Fruit fly (Drosophila melanogaster) whole organism, embryonic: Measurements from ENCODE around the gene unk.

Experiments used
- Aef1 ChIP-seq: fragments of 200-800 bp; sonication (Bioruptor generic); IDR thresholded peaks from 3 replicates; pipeline ENCODE4 v1.3.6; 2022; ENCODE audit warnings: missing biosample characterization, missing genetic modification characterization
- Bgb ChIP-seq: fragments of 200-800 bp; sonication (Bioruptor generic); IDR thresholded peaks from 2 replicates; pipeline ENCODE4 v1.3.6; 2022; ENCODE audit warnings: missing biosample characterization, missing genetic modification characterization; ENCODE audit not compliant: partially characterized antibody
- CG10565 ChIP-seq: fragments of 200-800 bp; sonication (Bioruptor generic); optimal IDR thresholded peaks from 3 replicates; lab custom pipeline; 2016; ENCODE audit warnings: missing biosample characterization, mild to moderate bottlenecking, missing genetic modification characterization
- CG10959 ChIP-seq: fragments of 200-800 bp; sonication (Bioruptor generic); IDR thresholded peaks from 2 replicates; pipeline ENCODE4 v1.3.6; 2022; ENCODE audit warnings: missing biosample characterization, missing genetic modification characterization
- CG10979 ChIP-seq: fragments of 200-800 bp; sonication (Bioruptor generic); optimal IDR thresholded peaks from 2 replicates; lab custom pipeline; 2018; ENCODE audit warnings: missing biosample characterization, mild to moderate bottlenecking, missing genetic modification characterization, moderate library complexity
- CG11398 ChIP-seq: fragments of 200-800 bp; sonication (Bioruptor generic); optimal IDR thresholded peaks from 2 replicates; lab custom pipeline; 2016; ENCODE audit warnings: missing biosample characterization, missing genetic modification characterization
- CG11723 ChIP-seq: fragments of 200-800 bp; sonication (Bioruptor generic); optimal IDR thresholded peaks from 2 replicates; lab custom pipeline; 2017; ENCODE audit warnings: missing biosample characterization, mild to moderate bottlenecking, missing genetic modification characterization
- CG14441 ChIP-seq: fragments of 200-800 bp; sonication (Bioruptor generic); IDR thresholded peaks from 2 replicates; pipeline ENCODE4 v1.3.6; 2022; ENCODE audit warnings: missing biosample characterization, missing genetic modification characterization
- CG1832 ChIP-seq: fragments of 200-800 bp; sonication (Bioruptor generic); optimal IDR thresholded peaks from 2 replicates; lab custom pipeline; 2017; ENCODE audit warnings: missing biosample characterization, mild to moderate bottlenecking, missing genetic modification characterization, inconsistent platforms
- CG32767 ChIP-seq: fragments of 200-800 bp; sonication (Bioruptor generic); IDR thresholded peaks from 2 replicates; pipeline ENCODE4 v1.3.6; 2022; ENCODE audit warnings: missing biosample characterization, missing genetic modification characterization
- CG5953 ChIP-seq: fragments of 200-800 bp; sonication (Bioruptor generic); IDR thresholded peaks from 2 replicates; pipeline ENCODE4 v1.3.6; 2022; ENCODE audit warnings: missing biosample characterization, missing genetic modification characterization
- CG7786 ChIP-seq: fragments of 200-800 bp; sonication (Bioruptor generic); optimal IDR thresholded peaks from 2 replicates; lab custom pipeline; 2016; ENCODE audit warnings: missing biosample characterization, missing genetic modification characterization
- CG7987 ChIP-seq: fragments of 200-800 bp; sonication (Bioruptor generic); optimal IDR thresholded peaks from 2 replicates; lab custom pipeline; 2018; ENCODE audit warnings: missing biosample characterization, mild to moderate bottlenecking, missing genetic modification characterization, moderate library complexity
- CG8281 ChIP-seq: fragments of 200-800 bp; sonication (Bioruptor generic); optimal IDR thresholded peaks from 2 replicates; lab custom pipeline; 2018; ENCODE audit warnings: missing biosample characterization, mild to moderate bottlenecking, missing genetic modification characterization, moderate library complexity
- CG9797 ChIP-seq: fragments of 200-800 bp; sonication (Bioruptor generic); optimal IDR thresholded peaks from 3 replicates; lab custom pipeline; 2018; ENCODE audit warnings: missing biosample characterization, mild to moderate bottlenecking, missing genetic modification characterization
- CG9932 ChIP-seq: fragments of 200-800 bp; sonication (Bioruptor generic); IDR thresholded peaks from 2 replicates; pipeline ENCODE4 v1.3.6; 2022; ENCODE audit warnings: missing biosample characterization, missing genetic modification characterization
- CTCF ChIP-seq: fragments of 200-800 bp; sonication (Bioruptor generic); optimal IDR thresholded peaks from 2 replicates; lab custom pipeline; 2017; ENCODE audit warnings: missing biosample characterization, mild to moderate bottlenecking, missing genetic modification characterization, moderate library complexity
- Deaf1 ChIP-seq: fragments of 200-800 bp; optimal IDR thresholded peaks from 3 replicates; lab custom pipeline; 2019; ENCODE audit warnings: missing biosample characterization, mild to moderate bottlenecking, missing genetic modification characterization, moderate library complexity
- Hmr ChIP-seq: fragments of 200-800 bp; sonication (Bioruptor generic); optimal IDR thresholded peaks from 3 replicates; lab custom pipeline; 2017; ENCODE audit warnings: mild to moderate bottlenecking, missing biosample characterization, missing genetic modification reagents, missing genetic modification characterization
- Hmx ChIP-seq: fragments of 200-800 bp; sonication (Bioruptor generic); optimal IDR thresholded peaks from 2 replicates; lab custom pipeline; 2016; ENCODE audit warnings: missing biosample characterization, missing genetic modification characterization
- Neu2 ChIP-seq: fragments of 200-800 bp; sonication (Bioruptor generic); optimal IDR thresholded peaks from 3 replicates; lab custom pipeline; 2016; ENCODE audit warnings: missing biosample characterization, missing genetic modification characterization, borderline replicate concordance
- Oaz ChIP-seq: fragments of 200-800 bp; sonication (Bioruptor generic); IDR thresholded peaks from 2 replicates; pipeline ENCODE4 v1.3.6; 2022; ENCODE audit warnings: missing biosample characterization, missing genetic modification characterization
- Ptx1 ChIP-seq: fragments of 200-800 bp; sonication (Bioruptor generic); IDR thresholded peaks from 2 replicates; pipeline ENCODE4 v1.3.6; 2022; ENCODE audit warnings: missing biosample characterization, missing genetic modification characterization
- Scr ChIP-seq: fragments of 200-800 bp; sonication (Bioruptor generic); IDR thresholded peaks from 2 replicates; pipeline ENCODE4 v1.3.6; 2022; ENCODE audit warnings: missing biosample characterization, missing genetic modification characterization; ENCODE audit not compliant: partially characterized antibody
- Sin3A ChIP-seq: fragments of >200 bp; optimal IDR thresholded peaks from 2 replicates; lab custom pipeline; 2018
- ap ChIP-seq: fragments of 200-800 bp; sonication (Bioruptor generic); IDR thresholded peaks from 2 replicates; pipeline ENCODE4 v1.3.6; 2022; ENCODE audit warnings: missing biosample characterization, missing genetic modification characterization
- ato ChIP-seq: fragments of 200-800 bp; sonication (Bioruptor generic); IDR thresholded peaks from 2 replicates; pipeline ENCODE4 v1.3.6; 2022; ENCODE audit warnings: missing biosample characterization, missing genetic modification characterization; ENCODE audit not compliant: partially characterized antibody
- br ChIP-seq: fragments of >200 bp; optimal IDR thresholded peaks from 2 replicates; lab custom pipeline; 2017
- cato ChIP-seq: fragments of 200-800 bp; sonication (Bioruptor generic); optimal IDR thresholded peaks from 2 replicates; lab custom pipeline; 2016; ENCODE audit warnings: missing biosample characterization, missing genetic modification characterization, borderline replicate concordance
- chm ChIP-seq: fragments of 200-800 bp; sonication (Bioruptor generic); IDR thresholded peaks from 2 replicates; pipeline ENCODE4 v1.3.6; 2022; ENCODE audit warnings: missing biosample characterization, missing genetic modification characterization
- esg ChIP-seq: fragments of 200-800 bp; sonication (Bioruptor generic); conservative IDR thresholded peaks from 2 replicates; pipeline ENCODE4 v1.3.6; 2022; ENCODE audit warnings: missing biosample characterization, missing genetic modification characterization
- ewg ChIP-seq: fragments of 200-800 bp; sonication (Bioruptor generic); optimal IDR thresholded peaks from 3 replicates; lab custom pipeline; 2017; ENCODE audit warnings: mild to moderate bottlenecking, missing biosample characterization, missing genetic modification reagents, missing genetic modification characterization
- exex ChIP-seq: fragments of 200-800 bp; sonication (Bioruptor generic); optimal IDR thresholded peaks from 4 replicates; lab custom pipeline; 2018; ENCODE audit warnings: missing biosample characterization, mild to moderate bottlenecking, missing genetic modification characterization, moderate library complexity
- fd102C ChIP-seq: fragments of 200-800 bp; sonication (Bioruptor generic); optimal IDR thresholded peaks from 2 replicates; lab custom pipeline; 2018; ENCODE audit warnings: missing biosample characterization, mild to moderate bottlenecking, missing genetic modification characterization, moderate library complexity
- fd3F ChIP-seq: fragments of 200-800 bp; sonication (Bioruptor generic); optimal IDR thresholded peaks from 2 replicates; lab custom pipeline; 2018; ENCODE audit warnings: missing biosample characterization, mild to moderate bottlenecking, missing genetic modification characterization, moderate library complexity
- fu2 ChIP-seq: fragments of 200-800 bp; sonication (Bioruptor generic); optimal IDR thresholded peaks from 2 replicates; lab custom pipeline; 2016; ENCODE audit warnings: missing biosample characterization, missing genetic modification characterization
- gce ChIP-seq: fragments of 200-800 bp; sonication (Bioruptor generic); IDR thresholded peaks from 3 replicates; pipeline ENCODE4 v1.3.6; 2022; ENCODE audit warnings: missing biosample characterization, missing genetic modification characterization
- h ChIP-seq: fragments of >200 bp; optimal IDR thresholded peaks from 2 replicates; lab custom pipeline; 2017
- hb ChIP-seq: fragments of 200-800 bp; sonication (Bioruptor generic); IDR thresholded peaks from 3 replicates; pipeline ENCODE4 v1.3.6; 2022; ENCODE audit warnings: missing biosample characterization, missing genetic modification characterization; ENCODE audit not compliant: partially characterized antibody
- hth ChIP-seq: fragments of >200 bp; optimal IDR thresholded peaks from 2 replicates; lab custom pipeline; 2017; ENCODE audit warnings: inconsistent platforms
- ind ChIP-seq: fragments of 200-800 bp; sonication (Bioruptor generic); optimal IDR thresholded peaks from 3 replicates; lab custom pipeline; 2016; ENCODE audit warnings: missing biosample characterization, missing genetic modification characterization
- lov ChIP-seq, 2 experiments: fragments of 200-800 bp in 1 of 2; fragments of >200 bp in 1 of 2; sonication (Bioruptor generic) in 1 of 2; IDR thresholded peaks in 1 of 2; optimal IDR thresholded peaks in 1 of 2; 2 replicates in 1 of 2; 3 replicates in 1 of 2; pipeline versions ENCODE4 v1.3.6 to Lab custom; 2017 to 2022; ENCODE audit warnings: missing biosample characterization in 1 of 2, missing genetic modification characterization in 1 of 2
- mam ChIP-seq: fragments of 200-800 bp; sonication (Bioruptor generic); optimal IDR thresholded peaks from 3 replicates; lab custom pipeline; 2016; ENCODE audit warnings: missing biosample characterization, missing genetic modification characterization
- nom ChIP-seq: fragments of 200-800 bp; sonication (Bioruptor generic); optimal IDR thresholded peaks from 2 replicates; lab custom pipeline; 2017; ENCODE audit warnings: missing biosample characterization, missing genetic modification characterization, mild to moderate bottlenecking, moderate library complexity, missing genetic modification reagents
- onecut ChIP-seq: fragments of 200-800 bp; sonication (Bioruptor generic); IDR thresholded peaks from 2 replicates; pipeline ENCODE4 v1.3.6; 2022; ENCODE audit warnings: missing biosample characterization, missing genetic modification characterization
- pan ChIP-seq, 4 experiments: fragments of >200 bp in 3 of 4; fragments of 200-800 bp in 1 of 4; sonication (Bioruptor generic) in 1 of 4; optimal IDR thresholded peaks in 3 of 4; IDR thresholded peaks in 1 of 4; 2 replicates each; pipeline versions ENCODE4 v1.3.6 to Lab custom; 2017 to 2022; ENCODE audit warnings: missing biosample characterization in 2 of 4, missing genetic modification characterization in 2 of 4, mixed read lengths in 1 of 4
- prd ChIP-seq, 3 experiments: fragments of >200 bp in 2 of 3; fragments of 200-800 bp in 1 of 3; sonication (Bioruptor generic) in 1 of 3; optimal IDR thresholded peaks in 2 of 3; IDR thresholded peaks in 1 of 3; 2 replicates in 2 of 3; 3 replicates in 1 of 3; pipeline versions ENCODE4 v1.3.6 to Lab custom; 2017 to 2022; ENCODE audit warnings: missing biosample characterization in 1 of 3, missing genetic modification characterization in 1 of 3
- slp2 ChIP-seq: fragments of 200-800 bp; sonication (Bioruptor generic); optimal IDR thresholded peaks from 2 replicates; lab custom pipeline; 2016; ENCODE audit warnings: missing biosample characterization, missing genetic modification characterization
- tio ChIP-seq: fragments of 200-800 bp; sonication (Bioruptor generic); optimal IDR thresholded peaks from 2 replicates; lab custom pipeline; 2017; ENCODE audit warnings: missing biosample characterization, missing genetic modification characterization, inconsistent platforms
- wdn ChIP-seq: fragments of 200-800 bp; sonication (Bioruptor generic); IDR thresholded peaks from 2 replicates; pipeline ENCODE4 v1.3.6; 2022; ENCODE audit warnings: missing biosample characterization, missing genetic modification characterization
- zen2 ChIP-seq: fragments of 200-800 bp; sonication (Bioruptor generic); IDR thresholded peaks from 3 replicates; pipeline ENCODE4 v1.3.6; 2022; ENCODE audit warnings: missing biosample characterization, missing genetic modification characterization; ENCODE audit not compliant: partially characterized antibody

The unk gene

dm6 chr3R:23175376-23175775 is 17.7 kb upstream of the unk start (continued):
- TF ChIP-seq nom (GFP tag; lab: Kevin White, UChicago) (peak; percentile 56), ind (GFP tag; lab: Kevin White, UChicago) (peak; percentile 93), slp2 (peak; percentile 85), cato (peak; percentile 79), Bgb (no peak), CG9932 (GFP tag; lab: Robert Waterston, UW) (peak; percentile 65), prd (optimal IDR thresholded peaks at IDR 0.05; lab: Kevin White, UChicago) (no peak), prd (GFP tag; IDR thresholded peaks at IDR 0.05; lab: Robert Waterston, UW) (peak; percentile 92), Hmr (GFP tag; lab: Kevin White, UChicago) (peak; percentile 70), br (lab: Kevin White, UChicago) (no peak), gce (GFP tag; lab: Robert Waterston, UW) (peak; percentile 89), ewg (peak; percentile 87), chm (peak; percentile 85), fu2 (GFP tag; lab: Kevin White, UChicago) (peak; percentile 78), Ptx1 (GFP tag; lab: Robert Waterston, UW) (peak; percentile 92), Aef1 (GFP tag; lab: Robert Waterston, UW) (peak; percentile 86), CTCF (GFP tag; lab: Kevin White, UChicago) (peak; percentile 34), zen2 (GFP tag; lab: Robert Waterston, UW) (no peak), CG10959 (GFP tag; lab: Robert Waterston, UW) (peak; percentile 88), Hmx (peak; percentile 71), CG32767 (GFP tag; lab: Robert Waterston, UW) (peak; percentile 86), lov (optimal IDR thresholded peaks at IDR 0.05; lab: Kevin White, UChicago) (no peak), lov (GFP tag; IDR thresholded peaks at IDR 0.05; lab: Robert Waterston, UW) (peak; percentile 89), ato (GFP tag; lab: Robert Waterston, UW) (no peak), wdn (GFP tag; lab: Robert Waterston, UW) (peak; percentile 61; the same call in 1 of the 2 replicates), CG11398 (GFP tag; lab: Kevin White, UChicago) (peak; percentile 90), CG8281 (peak; percentile 60), CG7786 (GFP tag; lab: Kevin White, UChicago) (peak; percentile 86), CG10565 (GFP tag; lab: Kevin White, UChicago) (peak; percentile 56), h (no peak), hb (GFP tag; lab: Robert Waterston, UW) (no peak), fd3F (GFP tag; lab: Kevin White, UChicago) (peak; percentile 52), CG1832 (GFP tag; lab: Kevin White, UChicago) (peak; percentile 50), hth (lab: Kevin White, UChicago) (no peak), Sin3A (lab: Kevin White, UChicago) (no peak), tio (GFP tag; lab: Kevin White, UChicago) (peak; percentile 82), pan (optimal IDR thresholded peaks at IDR 0.05; lab: Kevin White, UChicago) (no peak), pan (GFP tag; optimal IDR thresholded peaks at IDR 0.05 in 1 of 2, IDR thresholded peaks at IDR 0.05 in 1 of 2) (peak in 1 of 2 experiments; percentile 93), Scr (GFP tag; lab: Robert Waterston, UW) (no peak), ap (GFP tag; lab: Robert Waterston, UW) (peak; percentile 86), CG5953 (GFP tag; lab: Robert Waterston, UW) (peak; percentile 79), fd102C (GFP tag; lab: Kevin White, UChicago) (peak; percentile 22), CG9797 (no peak), Deaf1 (tag; lab: Kevin White, UChicago) (peak; percentile 67), exex (tag; lab: Kevin White, UChicago) (peak; percentile 14), CG14441 (GFP tag; lab: Robert Waterston, UW) (peak; percentile 88), Neu2 (GFP tag; lab: Kevin White, UChicago) (peak; percentile 44), CG11723 (GFP tag; lab: Kevin White, UChicago) (peak; percentile 66), CG7987 (GFP tag; lab: Kevin White, UChicago) (peak; percentile 44), CG10979 (tag; lab: Kevin White, UChicago) (peak; percentile 94), esg (GFP tag; lab: Robert Waterston, UW) (peak; percentile 84), Oaz (peak; percentile 83), onecut (GFP tag; lab: Robert Waterston, UW) (peak; percentile 83), mam (GFP tag; lab: Kevin White, UChicago) (peak; percentile 85)
